Worm (Caenorhabditis elegans) whole organism, L3 larva: ENCODE results near the gene C38C3.4.

Source experiments
- aly-2 ChIP-seq: fragments of 150-350 bp; optimal IDR thresholded peaks from 2 replicates; lab custom pipeline; 2014; ENCODE audit warnings: missing biosample characterization, missing genetic modification characterization
- mdl-1 ChIP-seq: fragments of 150-350 bp; optimal IDR thresholded peaks from 2 replicates; lab custom pipeline; 2014; ENCODE audit warnings: missing biosample characterization, missing genetic modification characterization
- nhr-12 ChIP-seq: fragments of 150-350 bp; optimal IDR thresholded peaks from 2 replicates; lab custom pipeline; 2014; ENCODE audit warnings: missing biosample characterization, missing genetic modification characterization
- nhr-25 ChIP-seq: sonication (generic microtip); optimal IDR thresholded peaks from 2 replicates; lab custom pipeline; 2017; ENCODE audit warnings: missing biosample characterization, missing genetic modification characterization
- nhr-28 ChIP-seq: fragments of 150-350 bp; optimal IDR thresholded peaks from 2 replicates; lab custom pipeline; 2014; ENCODE audit warnings: missing biosample characterization, missing genetic modification characterization
- sea-2 ChIP-seq: fragments of 150-350 bp; sonication (generic microtip); optimal IDR thresholded peaks from 4 replicates; lab custom pipeline; 2014; ENCODE audit warnings: missing biosample characterization, missing genetic modification reagents, missing genetic modification characterization
- unc-62 ChIP-seq: fragments of 150-350 bp; sonication (generic microtip); optimal IDR thresholded peaks from 4 replicates; lab custom pipeline; 2014; ENCODE audit warnings: missing biosample characterization, missing genetic modification reagents, missing genetic modification characterization

- TF ChIP-seq nhr-12 (tag; lab: Kevin White, UChicago) (no peak), nhr-25 (no peak), unc-62 (GFP tag; lab: Kevin White, UChicago) (no peak), nhr-28 (tag; lab: Kevin White, UChicago) (no peak), sea-2 (GFP tag; lab: Kevin White, UChicago) (no peak), aly-2 (tag; lab: Kevin White, UChicago) (no peak), mdl-1 (tag; lab: Kevin White, UChicago) (no peak)
Observed at ce11 chrV:1468905-1469304, 12.9 kb upstream of the C38C3.4 start.
